Worm (Caenorhabditis elegans) whole organism, young adult: Measurements from ENCODE around the gene gly-7.

ENCODE experiments used
- B0019.2 ChIP-seq: fragments of 200-800 bp; sonication (Bioruptor generic); conservative IDR thresholded peaks from 2 replicates; pipeline ENCODE4 v1.3.6; 2022; ENCODE audit warnings: missing genetic modification reagents, missing genetic modification characterization, missing compliant biosample characterization
- D2030.7 ChIP-seq: fragments of 200-800 bp; sonication (Bioruptor generic); IDR thresholded peaks from 2 replicates; pipeline ENCODE4 v1.3.6; 2022; ENCODE audit warnings: missing genetic modification reagents, missing genetic modification characterization, missing compliant biosample characterization
- F55B11.4 ChIP-seq: sonication (generic microtip); optimal IDR thresholded peaks from 2 replicates; lab custom pipeline; 2016; ENCODE audit warnings: missing compliant biosample characterization, missing genetic modification characterization, borderline replicate concordance; ENCODE audit not compliant: insufficient read depth
- Y56A3A.18 ChIP-seq: fragments of 200-800 bp; sonication (Bioruptor generic); IDR thresholded peaks from 2 replicates; pipeline ENCODE4 v1.3.6; 2022; ENCODE audit warnings: missing genetic modification reagents, missing genetic modification characterization, missing compliant biosample characterization
- egl-44 ChIP-seq: fragments of 200-800 bp; sonication (Bioruptor generic); IDR thresholded peaks from 2 replicates; pipeline ENCODE4 v1.3.6; 2022; ENCODE audit warnings: missing genetic modification reagents, missing genetic modification characterization, missing compliant biosample characterization
- rec-8 ChIP-seq, 2 experiments: sonication (generic microtip); optimal IDR thresholded peaks; 2 replicates each; lab custom pipeline; 2016; ENCODE audit warnings: mild to moderate bottlenecking in 2 of 2, missing genetic modification characterization in 2 of 2, missing genetic modification reagents in 2 of 2, missing genotype in 2 of 2, missing biosample characterization in 1 of 2, missing compliant biosample characterization in 1 of 2, moderate library complexity in 1 of 2
- unc-130 ChIP-seq: sonication (generic microtip); optimal IDR thresholded peaks from 2 replicates; lab custom pipeline; 2016; ENCODE audit warnings: missing genetic modification reagents, missing genetic modification characterization, missing compliant biosample characterization
- ztf-6 ChIP-seq: fragments of 200-800 bp; sonication (Bioruptor generic); IDR thresholded peaks from 2 replicates; pipeline ENCODE4 v1.3.6; 2022; ENCODE audit warnings: missing genetic modification reagents, missing genetic modification characterization, missing compliant biosample characterization

Gene gly-7

ce11 chrV:1767427-1767826, 53.7 kb downstream of the gly-7 start:
- TF ChIP-seq egl-44 (GFP tag; lab: Robert Waterston, UW): no peak
- no peak for TF ChIP-seq B0019.2 (GFP tag; lab: Robert Waterston, UW)
- no peak for TF ChIP-seq Y56A3A.18 (GFP tag; lab: Robert Waterston, UW)
- TF ChIP-seq F55B11.4: no peak
- TF ChIP-seq ztf-6 (GFP tag; lab: Robert Waterston, UW): no peak
- TF ChIP-seq D2030.7: no peak
- no peak for TF ChIP-seq rec-8 (tag; optimal IDR thresholded peaks at IDR 0.05; lab: Kevin White, UChicago)
- no peak for TF ChIP-seq unc-130 (GFP tag; lab: Kevin White, UChicago)
- TF ChIP-seq, all 124 proteins: peak for 0
